Worm (Caenorhabditis elegans) whole organism, early embryonic: ENCODE data around the gene T10C6.6.
"Not testable (repeated sequence)": the region's sequence is repeated elsewhere in the genome, so short reads cannot be mapped to it uniquely, and the experiment has no call there.

Experiments
- B0310.2 ChIP-seq: sonication (generic microtip); optimal IDR thresholded peaks from 2 replicates; lab custom pipeline; 2016; ENCODE audit warnings: mild to moderate bottlenecking, missing genetic modification characterization, missing compliant biosample characterization
- F13C5.2 ChIP-seq: sonication (generic microtip); optimal IDR thresholded peaks from 2 replicates; lab custom pipeline; 2017; ENCODE audit warnings: mild to moderate bottlenecking, missing genetic modification characterization, inconsistent platforms, missing compliant biosample characterization
- aly-1 ChIP-seq: sonication (generic microtip); optimal IDR thresholded peaks from 2 replicates; lab custom pipeline; 2016; ENCODE audit warnings: missing genetic modification characterization, missing compliant biosample characterization
- ama-1 ChIP-seq: fragments of 150-350 bp; optimal IDR thresholded peaks from 2 replicates; lab custom pipeline; 2014
- ceh-13 ChIP-seq: fragments of 200-800 bp; sonication (Bioruptor generic); optimal IDR thresholded peaks from 2 replicates; lab custom pipeline; 2018; ENCODE audit warnings: mild to moderate bottlenecking, missing genetic modification characterization, missing compliant biosample characterization
- ceh-36 ChIP-seq: sonication (generic microtip); optimal IDR thresholded peaks from 2 replicates; lab custom pipeline; 2016; ENCODE audit warnings: missing genetic modification characterization, inconsistent platforms, missing compliant biosample characterization
- ets-7 ChIP-seq: sonication (generic microtip); optimal IDR thresholded peaks from 2 replicates; lab custom pipeline; 2016; ENCODE audit warnings: missing genotype, missing genetic modification characterization, missing compliant biosample characterization
- flt-1 ChIP-seq: fragments of 200-800 bp; sonication (Bioruptor generic); IDR thresholded peaks from 2 replicates; pipeline ENCODE4 v1.3.6; 2022; ENCODE audit warnings: missing genetic modification characterization, missing compliant biosample characterization
- hmbx-1 ChIP-seq: sonication (generic microtip); optimal IDR thresholded peaks from 2 replicates; lab custom pipeline; 2016; ENCODE audit warnings: mild to moderate bottlenecking, missing genetic modification characterization, missing compliant biosample characterization
- hmg-4 ChIP-seq: fragments of 200-800 bp; sonication (Bioruptor generic); optimal IDR thresholded peaks from 2 replicates; lab custom pipeline; 2018; ENCODE audit warnings: mild to moderate bottlenecking, missing genetic modification characterization, missing compliant biosample characterization
- hnd-1 ChIP-seq: sonication (generic microtip); optimal IDR thresholded peaks from 2 replicates; lab custom pipeline; 2016; ENCODE audit warnings: missing genetic modification characterization, missing compliant biosample characterization
- pes-1 ChIP-seq: fragments of 200-800 bp; sonication (Bioruptor generic); IDR thresholded peaks from 2 replicates; pipeline ENCODE4 v1.3.6; 2022; ENCODE audit warnings: missing genetic modification reagents, missing genetic modification characterization, missing compliant biosample characterization
- scrt-1 ChIP-seq: fragments of 200-800 bp; sonication (Bioruptor generic); IDR thresholded peaks from 2 replicates; pipeline ENCODE4 v1.3.6; 2022; ENCODE audit warnings: missing genetic modification characterization, missing compliant biosample characterization
- sea-1 ChIP-seq: fragments of 200-800 bp; sonication (Bioruptor generic); conservative IDR thresholded peaks from 2 replicates; pipeline ENCODE4 v1.3.6; 2022; ENCODE audit warnings: missing genetic modification characterization, missing compliant biosample characterization
- tbx-11 ChIP-seq: fragments of 200-800 bp; sonication (Bioruptor generic); IDR thresholded peaks from 2 replicates; pipeline ENCODE4 v1.3.6; 2022; ENCODE audit warnings: missing genetic modification characterization, missing compliant biosample characterization
- tbx-37 ChIP-seq: fragments of 200-800 bp; sonication (Bioruptor generic); conservative IDR thresholded peaks from 2 replicates; pipeline ENCODE4 v1.3.6; 2022; ENCODE audit warnings: missing genetic modification reagents, missing genetic modification characterization, missing compliant biosample characterization
- tra-4 ChIP-seq: sonication (generic microtip); optimal IDR thresholded peaks from 2 replicates; lab custom pipeline; 2017; ENCODE audit warnings: missing genetic modification characterization, missing compliant biosample characterization

The T10C6.6 gene

ce11 chrV:16024300-16024699, at the start of gene T10C6.6:
T10C6.6 (plus strand) TSS chrV:16024326.
- TF ChIP-seq scrt-1 (GFP tag; lab: Robert Waterston, UW) (no peak), ama-1 (lab: Kevin White, UChicago) (no peak), ets-7 (tag; lab: Kevin White, UChicago) (no peak), flt-1 (GFP tag; lab: Robert Waterston, UW) (no peak)

ce11 chrV:15974836-15975235, 49.3 kb upstream of the T10C6.6 start, which contains the start of gene sru-22:
sru-22 (minus strand) TSS chrV:15974936.
- TF ChIP-seq ceh-36 (tag; lab: Kevin White, UChicago), result no peak
- no peak for TF ChIP-seq pes-1 (GFP tag; lab: Robert Waterston, UW)
- TF ChIP-seq ets-7 (tag; lab: Kevin White, UChicago), result no peak
- no peak for TF ChIP-seq ceh-13 (GFP tag; lab: Kevin White, UChicago)
- no peak for TF ChIP-seq aly-1 (tag; lab: Kevin White, UChicago)
- TF ChIP-seq B0310.2 (tag; lab: Kevin White, UChicago), result no peak
- TF ChIP-seq tbx-37 (GFP tag; lab: Robert Waterston, UW), result no peak
- TF ChIP-seq tbx-11, result no peak
- TF ChIP-seq hmg-4, result no peak
- TF ChIP-seq sea-1, result no peak
- no peak for TF ChIP-seq scrt-1 (GFP tag; lab: Robert Waterston, UW)
- no peak for TF ChIP-seq hmbx-1 (tag; lab: Kevin White, UChicago)
- TF ChIP-seq hnd-1 (tag; lab: Kevin White, UChicago), result no peak

ce11 chrV:15975845-15976244, 48.3 kb upstream of the T10C6.6 start, which contains the start of gene clec-232:
clec-232 (plus strand) TSS chrV:15976145.
- no peak for TF ChIP-seq tra-4
- no peak for TF ChIP-seq ets-7 (tag; lab: Kevin White, UChicago)
- TF ChIP-seq tbx-11, result no peak
- TF ChIP-seq tbx-37 (GFP tag; lab: Robert Waterston, UW), result no peak
- TF ChIP-seq scrt-1 (GFP tag; lab: Robert Waterston, UW), result no peak
- no peak for TF ChIP-seq B0310.2 (tag; lab: Kevin White, UChicago)
- TF ChIP-seq F13C5.2, result no peak
- TF ChIP-seq pes-1 (GFP tag; lab: Robert Waterston, UW), result no peak
- TF ChIP-seq hmg-4, result no peak
- TF ChIP-seq hmbx-1 (tag; lab: Kevin White, UChicago), result no peak

DNA sequence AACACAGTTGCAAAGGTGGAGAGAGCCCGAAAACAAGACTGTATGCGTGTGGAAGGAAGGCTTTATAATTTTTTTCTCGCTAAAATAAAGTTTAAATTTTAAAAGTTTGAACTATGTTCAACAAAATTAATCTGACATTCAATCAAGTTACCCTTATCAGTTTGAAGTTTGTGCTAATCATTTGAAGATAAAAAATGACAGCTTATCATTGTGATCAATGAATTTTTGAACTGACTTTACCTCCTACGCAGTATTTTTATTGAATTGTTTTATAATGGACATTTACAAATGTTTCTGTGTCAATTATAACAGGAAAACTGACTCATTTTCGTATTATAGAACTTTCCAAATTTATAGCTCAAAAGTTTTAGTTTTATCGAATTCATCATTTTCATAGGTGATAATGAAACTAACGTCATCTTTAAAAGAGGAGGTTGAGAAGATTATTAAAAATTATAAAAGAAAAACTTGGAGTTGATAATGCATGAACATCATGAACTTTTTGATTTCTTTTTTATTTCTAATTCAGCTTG, 45.8 kb upstream of the T10C6.6 start, which contains the start of gene oac-20:
TSS of gene oac-20 (plus strand) at position 483 of the 533 bp plus-strand sequence.
- no peak for TF ChIP-seq ama-1 (lab: Kevin White, UChicago)

DNA sequence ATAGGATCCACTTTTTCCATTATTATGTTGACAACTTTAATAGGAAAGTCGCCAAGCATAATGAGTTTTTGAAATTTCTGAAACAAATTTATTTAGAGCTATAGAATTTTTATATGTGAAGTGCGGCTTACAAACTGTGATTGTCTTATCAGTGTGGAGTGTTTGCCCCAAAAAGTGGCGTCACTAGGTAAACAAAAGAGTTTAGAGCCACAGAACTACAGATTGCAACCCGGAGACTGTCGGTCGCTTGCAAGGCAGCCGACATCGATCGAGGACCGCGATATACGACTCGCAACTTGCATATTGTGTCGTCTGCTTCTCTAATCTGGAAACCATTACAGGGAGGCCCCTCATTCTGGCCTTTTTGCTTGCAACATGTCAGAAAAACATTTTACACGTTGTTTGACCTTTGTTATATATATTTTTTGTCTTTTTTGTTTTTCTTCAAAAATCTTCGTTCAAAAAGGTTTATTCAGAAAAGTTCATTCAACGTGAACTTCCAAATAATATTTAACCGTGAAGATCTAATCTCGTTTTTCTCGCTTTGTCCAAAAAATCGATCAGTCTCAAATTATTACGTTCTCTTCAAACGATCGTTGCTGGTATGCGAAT, 41.3 kb upstream of the T10C6.6 start, which contains the start of the genes fbxa-99 and F36G9.13:
TSS of gene fbxa-99 (minus strand) at position 122 of the 612 bp plus-strand sequence.
TSS of gene F36G9.13 (plus strand) at position 562 of the 612 bp plus-strand sequence.
- TF ChIP-seq hnd-1 (tag; lab: Kevin White, UChicago), result no peak
- TF ChIP-seq tra-4, result no peak

ce11 chrV:15988074-15988473, 36.1 kb upstream of the T10C6.6 start, which contains the start of gene F36G9.15:
F36G9.15 (minus strand) TSS chrV:15988174.
- TF ChIP-seq tbx-11, result no peak
- TF ChIP-seq F13C5.2, result no peak
- no peak for TF ChIP-seq tra-4
- no peak for TF ChIP-seq flt-1 (GFP tag; lab: Robert Waterston, UW)
- no peak for TF ChIP-seq hmg-4
- no peak for TF ChIP-seq B0310.2 (tag; lab: Kevin White, UChicago)
- TF ChIP-seq hnd-1 (tag; lab: Kevin White, UChicago), result no peak
- TF ChIP-seq pes-1 (GFP tag; lab: Robert Waterston, UW), result no peak
- no peak for TF ChIP-seq ets-7 (tag; lab: Kevin White, UChicago)
- no peak for TF ChIP-seq sea-1

DNA sequence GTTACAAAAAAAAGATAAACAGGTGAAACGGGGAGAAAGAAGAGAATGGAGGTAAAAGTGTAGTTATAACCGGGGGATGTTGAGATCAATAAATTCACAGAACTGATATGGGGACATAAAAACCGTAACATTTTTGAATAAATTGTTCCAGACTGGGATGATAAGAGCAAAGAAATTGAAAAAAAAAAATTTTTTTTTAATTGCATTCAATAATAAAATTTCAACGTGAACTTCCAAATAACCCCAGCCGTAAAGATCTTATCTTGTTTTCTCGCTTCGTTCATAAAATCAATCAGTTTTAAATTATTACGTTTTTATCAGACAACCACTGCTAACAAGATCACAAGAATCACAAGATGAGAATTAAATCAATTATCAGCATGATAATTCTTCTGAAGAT, 32.3 kb upstream of the T10C6.6 start, which contains the start of gene C06C6.7:
TSS of gene C06C6.7 (plus strand) at position 301 of the 400 bp plus-strand sequence.
- not testable (repeated sequence) for TF ChIP-seq ets-7 (tag; lab: Kevin White, UChicago); pes-1 (GFP tag; lab: Robert Waterston, UW); hmg-4

ce11 chrV:15996655-15997186, 27.4 kb upstream of the T10C6.6 start, which contains the start of the genes C06C6.9 and C06C6.8:
C06C6.9 (minus strand) TSS chrV:15996755.
C06C6.8 (plus strand) TSS chrV:15997136.
- no peak for TF ChIP-seq tbx-37 (GFP tag; lab: Robert Waterston, UW)
- TF ChIP-seq ceh-13 (GFP tag; lab: Kevin White, UChicago), result no peak
- TF ChIP-seq aly-1 (tag; lab: Kevin White, UChicago), result no peak
- TF ChIP-seq hmbx-1 (tag; lab: Kevin White, UChicago), result no peak
- TF ChIP-seq tbx-11, result no peak
- TF ChIP-seq ets-7 (tag; lab: Kevin White, UChicago), result no peak
- TF ChIP-seq scrt-1 (GFP tag; lab: Robert Waterston, UW), result no peak
- no peak for TF ChIP-seq F13C5.2
- no peak for TF ChIP-seq B0310.2 (tag; lab: Kevin White, UChicago)
- no peak for TF ChIP-seq flt-1 (GFP tag; lab: Robert Waterston, UW)
- no peak for TF ChIP-seq hmg-4
- TF ChIP-seq tra-4, result no peak
- no peak for TF ChIP-seq ama-1 (lab: Kevin White, UChicago)
- TF ChIP-seq hnd-1 (tag; lab: Kevin White, UChicago), result no peak
- no peak for TF ChIP-seq ceh-36 (tag; lab: Kevin White, UChicago)
- no peak for TF ChIP-seq sea-1
